Worm (Caenorhabditis elegans) whole organism, L3 larva: ENCODE measurements around the gene aqp-11.

Experiments
- R02D3.7 ChIP-seq: fragments of 150-350 bp; optimal IDR thresholded peaks from 2 replicates; lab custom pipeline; 2014; ENCODE audit warnings: missing biosample characterization, missing genetic modification characterization
- ZK546.5 ChIP-seq: sonication (generic microtip); optimal IDR thresholded peaks from 2 replicates; lab custom pipeline; 2017; ENCODE audit warnings: missing biosample characterization, missing genetic modification characterization
- ama-1 ChIP-seq: fragments of 150-350 bp; optimal IDR thresholded peaks from 2 replicates; lab custom pipeline; 2018
- ceh-16 ChIP-seq: sonication (generic microtip); optimal IDR thresholded peaks from 2 replicates; lab custom pipeline; 2017; ENCODE audit warnings: missing biosample characterization, missing genetic modification characterization
- ceh-9 ChIP-seq: sonication (generic microtip); optimal IDR thresholded peaks from 2 replicates; lab custom pipeline; 2018; ENCODE audit warnings: missing biosample characterization, missing genetic modification characterization
- daf-12 ChIP-seq: fragments of 150-350 bp; optimal IDR thresholded peaks from 2 replicates; lab custom pipeline; 2014; ENCODE audit warnings: missing biosample characterization, missing genetic modification reagents, missing genetic modification characterization
- egl-27 ChIP-seq: sonication (generic microtip); optimal IDR thresholded peaks from 4 replicates; lab custom pipeline; 2017; ENCODE audit warnings: missing biosample characterization, missing genetic modification reagents, missing genetic modification characterization
- elt-1 ChIP-seq: fragments of 150-350 bp; optimal IDR thresholded peaks from 2 replicates; lab custom pipeline; 2014; ENCODE audit warnings: missing biosample characterization, missing genetic modification characterization
- fkh-10 ChIP-seq: sonication (generic microtip); optimal IDR thresholded peaks from 2 replicates; lab custom pipeline; 2017; ENCODE audit warnings: missing biosample characterization, missing genetic modification reagents, missing genetic modification characterization
- hmg-11 ChIP-seq: sonication (generic microtip); optimal IDR thresholded peaks from 2 replicates; lab custom pipeline; 2016; ENCODE audit warnings: missing genetic modification characterization, missing compliant biosample characterization
- jun-1 ChIP-seq: fragments of 150-350 bp; optimal IDR thresholded peaks from 2 replicates; lab custom pipeline; 2014; ENCODE audit warnings: missing biosample characterization, missing genetic modification reagents, missing genetic modification characterization
- lin-15B ChIP-seq: fragments of 150-350 bp; optimal IDR thresholded peaks from 2 replicates; lab custom pipeline; 2014; ENCODE audit warnings: missing biosample characterization, missing genetic modification characterization
- lin-39 ChIP-seq: fragments of 150-350 bp; optimal IDR thresholded peaks from 2 replicates; lab custom pipeline; 2018; ENCODE audit warnings: missing biosample characterization, missing genetic modification reagents, missing genetic modification characterization
- lsy-12 ChIP-seq: sonication (generic microtip); optimal IDR thresholded peaks from 2 replicates; lab custom pipeline; 2016; ENCODE audit warnings: mild to moderate bottlenecking, missing genetic modification characterization, missing compliant biosample characterization
- mdl-1 ChIP-seq: fragments of 150-350 bp; optimal IDR thresholded peaks from 2 replicates; lab custom pipeline; 2014; ENCODE audit warnings: missing biosample characterization, missing genetic modification characterization
- mml-1 ChIP-seq: fragments of 150-350 bp; sonication (generic microtip); optimal IDR thresholded peaks from 3 replicates; lab custom pipeline; 2014; ENCODE audit warnings: missing biosample characterization, missing genetic modification characterization
- nfya-1 ChIP-seq: sonication (generic microtip); optimal IDR thresholded peaks from 2 replicates; lab custom pipeline; 2017; ENCODE audit warnings: missing genetic modification characterization, mild to moderate bottlenecking, missing compliant biosample characterization, antibody characterized with exemption, moderate library complexity; ENCODE audit not compliant: insufficient read depth
- nhr-11 ChIP-seq: fragments of 150-350 bp; optimal IDR thresholded peaks from 2 replicates; lab custom pipeline; 2014; ENCODE audit warnings: missing biosample characterization, missing genetic modification characterization
- nhr-23 ChIP-seq: fragments of 150-350 bp; optimal IDR thresholded peaks from 2 replicates; lab custom pipeline; 2014; ENCODE audit warnings: missing biosample characterization, missing genetic modification reagents, missing genetic modification characterization
- nhr-237 ChIP-seq: fragments of 150-350 bp; optimal IDR thresholded peaks from 2 replicates; lab custom pipeline; 2014; ENCODE audit warnings: missing biosample characterization, missing genetic modification characterization
- nhr-25 ChIP-seq: sonication (generic microtip); optimal IDR thresholded peaks from 2 replicates; lab custom pipeline; 2017; ENCODE audit warnings: missing biosample characterization, missing genetic modification characterization
- nhr-28 ChIP-seq: fragments of 150-350 bp; optimal IDR thresholded peaks from 2 replicates; lab custom pipeline; 2014; ENCODE audit warnings: missing biosample characterization, missing genetic modification characterization
- nhr-43 ChIP-seq: sonication (generic microtip); optimal IDR thresholded peaks from 2 replicates; lab custom pipeline; 2016; ENCODE audit warnings: mild to moderate bottlenecking, missing genetic modification characterization, missing compliant biosample characterization; ENCODE audit not compliant: poor library complexity, severe bottlenecking
- nhr-67 ChIP-seq: fragments of 150-350 bp; optimal IDR thresholded peaks from 2 replicates; lab custom pipeline; 2014; ENCODE audit warnings: missing biosample characterization, missing genetic modification characterization
- nhr-76 ChIP-seq: fragments of 150-350 bp; sonication (generic microtip); optimal IDR thresholded peaks from 5 replicates; lab custom pipeline; 2014; ENCODE audit warnings: missing biosample characterization, missing genetic modification characterization
- pha-4 ChIP-seq: fragments of 150-350 bp; optimal IDR thresholded peaks from 2 replicates; lab custom pipeline; 2014; ENCODE audit warnings: missing biosample characterization, missing genetic modification reagents, missing genetic modification characterization
- tbx-2 ChIP-seq: sonication (generic microtip); optimal IDR thresholded peaks from 2 replicates; lab custom pipeline; 2016; ENCODE audit warnings: mild to moderate bottlenecking, missing genetic modification characterization, missing compliant biosample characterization
- zag-1 ChIP-seq: fragments of 150-350 bp; optimal IDR thresholded peaks from 2 replicates; lab custom pipeline; 2014; ENCODE audit warnings: missing biosample characterization, missing genetic modification characterization
- ztf-11 ChIP-seq: fragments of 150-350 bp; optimal IDR thresholded peaks from 2 replicates; lab custom pipeline; 2014; ENCODE audit warnings: missing biosample characterization, missing genetic modification characterization
- ztf-4 ChIP-seq: fragments of 150-350 bp; optimal IDR thresholded peaks from 2 replicates; lab custom pipeline; 2014; ENCODE audit warnings: missing biosample characterization, missing genetic modification characterization

aqp-11 gene

DNA sequence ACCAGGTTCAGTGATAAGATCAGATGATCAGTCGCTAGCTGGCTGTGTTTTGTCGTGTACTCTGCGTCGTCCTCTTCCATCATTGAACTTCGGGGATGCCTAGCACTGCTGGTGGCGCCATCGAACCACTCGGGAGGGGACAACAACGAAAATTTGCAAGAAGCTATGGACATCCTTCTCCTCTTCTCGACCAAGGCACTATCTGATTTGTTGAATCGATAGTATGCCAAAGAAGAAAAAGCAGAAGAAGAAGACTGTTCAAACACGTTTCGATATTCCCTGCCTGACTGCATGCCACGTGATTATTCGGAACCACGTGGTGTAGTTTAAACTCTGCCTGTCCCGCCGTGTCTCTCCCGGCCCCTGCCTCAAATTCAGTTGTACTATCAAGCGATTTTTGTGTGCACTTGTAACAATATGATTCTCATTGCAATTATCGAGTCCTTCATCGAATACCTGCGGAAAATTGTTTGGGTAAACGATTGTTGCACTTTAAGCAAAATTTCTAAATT, 46.2 kb downstream of the aqp-11 start:
- TF ChIP-seq lin-39 (tag; lab: Kevin White, UChicago): no peak
- peak; percentile 13 for TF ChIP-seq mdl-1
- peak; percentile 45 for TF ChIP-seq jun-1 (tag; lab: Kevin White, UChicago)
- TF ChIP-seq tbx-2 (tag; lab: Kevin White, UChicago): peak; percentile 29
- peak; percentile 54 for TF ChIP-seq ama-1 (lab: Kevin White, UChicago)
- TF ChIP-seq nhr-23 (tag; lab: Kevin White, UChicago): peak; percentile 31
- TF ChIP-seq fkh-10 (GFP tag; lab: Kevin White, UChicago): no peak
- TF ChIP-seq lsy-12: peak; percentile 60
- TF ChIP-seq hmg-11: peak; percentile 5
- TF ChIP-seq elt-1 (tag; lab: Kevin White, UChicago): peak; percentile 30
- no peak for TF ChIP-seq ceh-16 (tag; lab: Kevin White, UChicago)
- TF ChIP-seq ztf-4 (tag; lab: Kevin White, UChicago): no peak
- peak; percentile 73 for TF ChIP-seq nhr-43 (tag; lab: Kevin White, UChicago)
- TF ChIP-seq nhr-25 (tag; lab: Kevin White, UChicago): peak; percentile 72
- TF ChIP-seq mml-1 (tag; lab: Kevin White, UChicago): no peak
- TF ChIP-seq, all 47 proteins: peak for 10

DNA sequence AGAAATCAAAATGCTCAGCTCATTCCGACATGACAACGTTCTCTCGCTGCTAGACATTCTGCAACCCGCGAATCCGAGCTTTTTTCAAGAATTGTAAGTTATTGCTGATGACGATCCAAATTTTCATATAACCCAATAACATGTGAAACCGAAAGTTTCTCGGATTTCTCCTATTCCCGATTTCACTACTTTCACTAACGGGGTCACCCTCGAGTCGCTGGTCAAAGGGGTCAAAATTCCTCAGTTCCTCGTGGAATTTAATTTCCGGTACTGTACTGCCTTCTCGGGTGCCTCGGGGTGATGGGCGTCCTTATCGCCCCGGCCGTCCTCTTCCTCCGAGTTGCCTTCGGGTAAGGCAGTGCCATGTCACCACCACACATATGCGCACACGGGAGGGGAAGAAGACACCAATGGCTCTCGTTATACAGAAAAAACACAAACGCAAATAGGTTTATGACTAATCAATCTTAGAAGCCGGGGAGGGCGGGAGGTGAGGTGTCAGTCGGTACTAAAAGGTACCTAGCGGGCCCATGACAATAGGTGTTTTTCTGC, 47.2 kb downstream of the aqp-11 start:
- TF ChIP-seq nhr-67 (tag; lab: Kevin White, UChicago) (no peak), nhr-23 (tag; lab: Kevin White, UChicago) (peak; percentile 63), tbx-2 (tag; lab: Kevin White, UChicago) (peak; percentile 16), ceh-9 (tag; lab: Kevin White, UChicago) (no peak)

DNA sequence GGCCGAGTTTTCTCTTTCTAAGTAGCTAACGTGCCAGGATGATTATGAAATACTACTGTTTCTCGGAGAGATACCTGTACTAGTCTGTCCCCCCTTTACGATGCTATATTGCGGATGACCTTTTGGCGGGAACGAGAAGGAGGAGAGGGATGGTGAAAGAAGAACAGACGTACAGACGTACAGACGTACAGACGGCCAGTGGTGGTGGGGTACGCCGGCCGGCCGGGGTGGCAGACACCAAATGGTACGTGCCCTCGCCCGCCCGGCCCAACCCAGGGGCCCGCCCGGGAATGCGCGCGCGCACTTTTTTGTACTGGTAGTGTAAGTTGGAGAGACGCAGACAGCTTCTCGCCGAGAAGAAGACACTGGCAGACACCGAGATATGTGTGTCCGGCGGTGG, 48.0 kb downstream of the aqp-11 start:
- peak; percentile 74 for TF ChIP-seq lin-39 (tag; lab: Kevin White, UChicago)
- TF ChIP-seq hmg-11: peak; percentile 53
- no peak for TF ChIP-seq ztf-4 (tag; lab: Kevin White, UChicago)
- peak; percentile 11 for TF ChIP-seq nfya-1 (tag; lab: Kevin White, UChicago)
- TF ChIP-seq lsy-12: peak; percentile 60
- TF ChIP-seq lin-15B (tag; lab: Kevin White, UChicago): no peak
- TF ChIP-seq mml-1 (tag; lab: Kevin White, UChicago): no peak
- TF ChIP-seq pha-4: peak; percentile 19
- TF ChIP-seq fkh-10 (GFP tag; lab: Kevin White, UChicago): no peak
- peak; percentile 38 for TF ChIP-seq ama-1 (lab: Kevin White, UChicago)
- peak; percentile 84 for TF ChIP-seq nhr-23 (tag; lab: Kevin White, UChicago)
- TF ChIP-seq nhr-28 (tag; lab: Kevin White, UChicago): no peak
- TF ChIP-seq ZK546.5 (tag; lab: Kevin White, UChicago): no peak
- no peak for TF ChIP-seq nhr-237 (tag; lab: Kevin White, UChicago)
- no peak for TF ChIP-seq R02D3.7 (tag; lab: Kevin White, UChicago)
- peak; percentile 52 for TF ChIP-seq nhr-25 (tag; lab: Kevin White, UChicago)
- TF ChIP-seq tbx-2 (tag; lab: Kevin White, UChicago): no peak
- no peak for TF ChIP-seq ztf-11
- no peak for TF ChIP-seq nhr-76 (tag; lab: Kevin White, UChicago)
- no peak for TF ChIP-seq mdl-1
- TF ChIP-seq daf-12 (tag; lab: Kevin White, UChicago): no peak

DNA sequence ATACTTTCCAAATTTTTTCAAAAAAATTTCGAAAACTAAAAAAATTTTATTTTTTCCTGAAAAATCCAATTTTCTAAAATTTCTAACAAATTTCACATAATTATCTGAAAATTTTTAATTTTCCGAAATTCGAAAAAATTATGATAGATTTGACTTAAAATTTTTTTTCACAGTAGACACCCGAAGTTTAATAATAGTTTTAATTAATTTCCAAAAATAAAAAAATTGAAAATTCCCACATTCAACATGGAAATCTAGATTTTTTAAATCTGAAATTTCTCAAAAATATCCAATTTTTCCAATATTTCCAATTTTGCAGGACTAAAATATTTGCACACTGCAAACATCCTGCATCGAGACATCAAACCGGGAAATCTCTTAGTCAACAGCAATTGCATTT, 48.9 kb downstream of the aqp-11 start:
- no peak for TF ChIP-seq zag-1 (tag; lab: Kevin White, UChicago)
- TF ChIP-seq nhr-25 (tag; lab: Kevin White, UChicago): no peak
- TF ChIP-seq fkh-10 (GFP tag; lab: Kevin White, UChicago): no peak
- TF ChIP-seq R02D3.7 (tag; lab: Kevin White, UChicago): no peak
- no peak for TF ChIP-seq nhr-28 (tag; lab: Kevin White, UChicago)
- TF ChIP-seq pha-4: peak; percentile 0
- no peak for TF ChIP-seq nhr-237 (tag; lab: Kevin White, UChicago)
- TF ChIP-seq, all 47 proteins: peak for 1

DNA sequence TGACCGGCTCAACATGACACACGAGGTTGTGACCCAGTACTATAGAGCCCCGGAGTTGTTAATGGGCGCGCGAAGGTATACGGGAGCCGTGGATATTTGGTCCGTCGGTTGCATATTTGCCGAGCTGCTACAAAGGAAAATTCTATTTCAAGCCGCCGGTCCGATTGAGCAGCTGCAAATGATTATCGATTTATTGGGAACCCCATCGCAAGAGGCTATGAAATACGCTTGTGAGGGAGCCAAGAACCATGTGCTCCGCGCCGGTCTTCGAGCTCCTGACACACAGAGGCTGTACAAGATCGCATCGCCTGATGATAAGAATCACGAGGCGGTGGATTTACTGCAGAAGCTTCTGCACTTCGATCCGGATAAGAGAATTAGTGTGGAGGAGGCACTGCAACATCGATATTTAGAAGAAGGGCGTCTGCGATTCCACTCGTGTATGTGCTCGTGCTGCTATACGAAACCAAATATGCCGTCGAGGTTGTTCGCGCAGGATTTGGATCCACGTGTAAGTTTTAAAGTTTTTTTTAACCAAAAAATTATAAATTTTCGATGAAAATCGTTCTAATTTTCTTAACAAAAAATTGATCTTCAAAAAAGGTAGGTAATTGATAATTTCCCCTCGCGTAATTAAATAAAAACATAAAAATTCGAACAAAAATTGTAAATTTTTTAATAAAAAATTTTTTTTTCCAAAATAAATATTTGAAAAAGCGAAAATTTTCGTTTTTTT, 49.5 kb downstream of the aqp-11 start:
- TF ChIP-seq nhr-11 (tag; lab: Kevin White, UChicago) (no peak), ama-1 (lab: Kevin White, UChicago) (peak; percentile 46), egl-27 (tag; lab: Kevin White, UChicago) (no peak)
